Fruit fly (Drosophila melanogaster) whole organism, prepupa: Measurements from ENCODE around the gene CG32638.
A peak's percentile ranks its signal among the peaks of the same experiment; 100 is the strongest.

Experiments
- Blimp-1 ChIP-seq: fragments of 200-800 bp; sonication (Bioruptor generic); optimal IDR thresholded peaks from 3 replicates; lab custom pipeline; 2017; ENCODE audit warnings: missing biosample characterization, missing genetic modification characterization, mild to moderate bottlenecking, moderate library complexity, missing genetic modification reagents
- CG10631 ChIP-seq: fragments of 200-800 bp; sonication (Bioruptor generic); optimal IDR thresholded peaks from 2 replicates; lab custom pipeline; 2016; ENCODE audit warnings: missing biosample characterization, missing genetic modification characterization
- CG10669 ChIP-seq: fragments of 200-800 bp; sonication (Bioruptor generic); optimal IDR thresholded peaks from 3 replicates; lab custom pipeline; 2018; ENCODE audit warnings: missing biosample characterization, mild to moderate bottlenecking, missing genetic modification characterization, moderate library complexity
- CG11294 ChIP-seq: fragments of 200-800 bp; sonication (Bioruptor generic); IDR thresholded peaks from 2 replicates; pipeline ENCODE4 v1.3.6; 2022; ENCODE audit warnings: missing biosample characterization, missing genetic modification characterization
- CG11762 ChIP-seq: fragments of 200-800 bp; sonication (Bioruptor generic); optimal IDR thresholded peaks from 3 replicates; lab custom pipeline; 2016; ENCODE audit warnings: missing biosample characterization, missing genetic modification characterization; ENCODE audit not compliant: insufficient read depth
- CG15336 ChIP-seq: fragments of 200-800 bp; sonication (Bioruptor generic); IDR thresholded peaks from 2 replicates; pipeline ENCODE4 v1.3.6; 2022; ENCODE audit warnings: missing biosample characterization, missing genetic modification characterization
- CG1621 ChIP-seq: fragments of 200-800 bp; sonication (Bioruptor generic); optimal IDR thresholded peaks from 3 replicates; lab custom pipeline; 2018; ENCODE audit warnings: missing biosample characterization, mild to moderate bottlenecking, missing genetic modification characterization
- CG16779 ChIP-seq: fragments of 200-800 bp; sonication (Bioruptor generic); optimal IDR thresholded peaks from 3 replicates; lab custom pipeline; 2017; ENCODE audit warnings: missing biosample characterization, mild to moderate bottlenecking, missing genetic modification characterization
- CG32006 ChIP-seq: fragments of 200-800 bp; sonication (Bioruptor generic); optimal IDR thresholded peaks from 3 replicates; lab custom pipeline; 2017; ENCODE audit warnings: missing biosample characterization, mild to moderate bottlenecking, missing genetic modification characterization
- CG3919 ChIP-seq: fragments of 200-800 bp; sonication (Bioruptor generic); optimal IDR thresholded peaks from 3 replicates; lab custom pipeline; 2016; ENCODE audit warnings: missing biosample characterization, missing genetic modification characterization
- CG4318 ChIP-seq: fragments of 200-800 bp; sonication (Bioruptor generic); optimal IDR thresholded peaks from 3 replicates; lab custom pipeline; 2017; ENCODE audit warnings: missing biosample characterization, mild to moderate bottlenecking, missing genetic modification characterization
- CG6163 ChIP-seq: fragments of 200-800 bp; sonication (Bioruptor generic); IDR thresholded peaks from 3 replicates; pipeline ENCODE4 v1.3.6; 2022; ENCODE audit warnings: missing biosample characterization, missing genetic modification characterization
- CG6276 ChIP-seq: fragments of 200-800 bp; sonication (Bioruptor generic); optimal IDR thresholded peaks from 2 replicates; lab custom pipeline; 2017; ENCODE audit warnings: missing biosample characterization, mild to moderate bottlenecking, missing genetic modification characterization
- CG6792 ChIP-seq: fragments of 200-800 bp; sonication (Bioruptor generic); optimal IDR thresholded peaks from 3 replicates; lab custom pipeline; 2016; ENCODE audit warnings: missing biosample characterization, missing genetic modification characterization
- CG6808 ChIP-seq: fragments of 200-800 bp; sonication (Bioruptor generic); optimal IDR thresholded peaks from 3 replicates; lab custom pipeline; 2017; ENCODE audit warnings: missing biosample characterization, missing genetic modification characterization, mild to moderate bottlenecking, moderate library complexity, missing genetic modification reagents
- CG6854 ChIP-seq: fragments of 200-800 bp; sonication (Bioruptor generic); optimal IDR thresholded peaks from 2 replicates; lab custom pipeline; 2017; ENCODE audit warnings: missing biosample characterization, mild to moderate bottlenecking, missing genetic modification characterization
- CG8119 ChIP-seq: fragments of 200-800 bp; sonication (Bioruptor generic); IDR thresholded peaks from 3 replicates; pipeline ENCODE4 v1.3.6; 2022; ENCODE audit warnings: missing biosample characterization, missing genetic modification characterization
- CG8319 ChIP-seq: fragments of 200-800 bp; sonication (Bioruptor generic); optimal IDR thresholded peaks from 3 replicates; lab custom pipeline; 2016; ENCODE audit warnings: missing biosample characterization, missing genetic modification characterization
- CG9139 ChIP-seq: fragments of 200-800 bp; sonication (Bioruptor generic); optimal IDR thresholded peaks from 3 replicates; lab custom pipeline; 2017; ENCODE audit warnings: missing biosample characterization, mild to moderate bottlenecking, missing genetic modification characterization
- Eip75B ChIP-seq: fragments of 200-800 bp; sonication (Bioruptor generic); optimal IDR thresholded peaks from 3 replicates; lab custom pipeline; 2016; ENCODE audit warnings: missing biosample characterization, missing genetic modification characterization
- Eip78C ChIP-seq: fragments of 200-800 bp; sonication (Bioruptor generic); peaks from one replicate; lab custom pipeline; 2016; ENCODE audit warnings: missing biosample characterization, missing genetic modification characterization
- Eip93F ChIP-seq: fragments of 200-800 bp; sonication (Bioruptor generic); optimal IDR thresholded peaks from 2 replicates; lab custom pipeline; 2016; ENCODE audit warnings: missing biosample characterization, mild to moderate bottlenecking, missing genetic modification characterization
- Ets21C ChIP-seq: fragments of 200-800 bp; sonication (Bioruptor generic); optimal IDR thresholded peaks from 3 replicates; lab custom pipeline; 2016; ENCODE audit warnings: missing biosample characterization, missing genetic modification characterization
- Ets96B ChIP-seq: fragments of 200-800 bp; optimal IDR thresholded peaks from 2 replicates; lab custom pipeline; 2019; ENCODE audit warnings: missing biosample characterization, mild to moderate bottlenecking, missing genetic modification characterization, moderate library complexity
- Gug ChIP-seq: fragments of 200-800 bp; sonication (Bioruptor generic); IDR thresholded peaks from 2 replicates; pipeline ENCODE4 v1.3.6; 2022; ENCODE audit warnings: missing biosample characterization, missing genetic modification characterization
- Lpt ChIP-seq: fragments of 200-800 bp; sonication (Bioruptor generic); optimal IDR thresholded peaks from 3 replicates; lab custom pipeline; 2016; ENCODE audit warnings: missing biosample characterization, missing genetic modification characterization
- OdsH ChIP-seq: fragments of 200-800 bp; sonication (Bioruptor generic); optimal IDR thresholded peaks from 3 replicates; lab custom pipeline; 2016; ENCODE audit warnings: missing biosample characterization, missing genetic modification characterization
- Sox102F ChIP-seq: fragments of 200-800 bp; sonication (Bioruptor generic); optimal IDR thresholded peaks from 2 replicates; lab custom pipeline; 2016; ENCODE audit warnings: missing biosample characterization, mild to moderate bottlenecking, missing genetic modification characterization
- Sox15 ChIP-seq: fragments of 200-800 bp; sonication (Bioruptor generic); optimal IDR thresholded peaks from 3 replicates; lab custom pipeline; 2016; ENCODE audit warnings: missing biosample characterization, missing genetic modification characterization
- achi ChIP-seq: fragments of 200-800 bp; sonication (Bioruptor generic); optimal IDR thresholded peaks from 3 replicates; lab custom pipeline; 2016; ENCODE audit warnings: missing biosample characterization, missing genetic modification characterization
- acj6 ChIP-seq: fragments of 200-800 bp; sonication (Bioruptor generic); optimal IDR thresholded peaks from 3 replicates; lab custom pipeline; 2016; ENCODE audit warnings: missing biosample characterization, missing genetic modification characterization
- dac ChIP-seq: fragments of 200-800 bp; sonication (Bioruptor generic); optimal IDR thresholded peaks from 2 replicates; lab custom pipeline; 2017; ENCODE audit warnings: missing biosample characterization, mild to moderate bottlenecking, missing genetic modification characterization
- dsx ChIP-seq: fragments of 200-800 bp; optimal IDR thresholded peaks from 3 replicates; lab custom pipeline; 2019; ENCODE audit warnings: missing biosample characterization, mild to moderate bottlenecking, missing genetic modification characterization, moderate library complexity; ENCODE audit not compliant: poor library complexity, severe bottlenecking
- eg ChIP-seq: fragments of 200-800 bp; sonication (Bioruptor generic); IDR thresholded peaks from 3 replicates; pipeline ENCODE4 v1.3.6; 2022; ENCODE audit warnings: missing biosample characterization, missing genetic modification characterization
- esn ChIP-seq: fragments of 200-800 bp; sonication (Bioruptor generic); optimal IDR thresholded peaks from 2 replicates; lab custom pipeline; 2016; ENCODE audit warnings: missing biosample characterization, mild to moderate bottlenecking, missing genetic modification characterization, moderate library complexity
- fd59A ChIP-seq: fragments of 200-800 bp; sonication (Bioruptor generic); optimal IDR thresholded peaks from 2 replicates; lab custom pipeline; 2017; ENCODE audit warnings: missing biosample characterization, mild to moderate bottlenecking, missing genetic modification characterization, missing genetic modification reagents
- fkh ChIP-seq: fragments of 200-800 bp; sonication (Bioruptor generic); optimal IDR thresholded peaks from 3 replicates; lab custom pipeline; 2017; ENCODE audit warnings: missing biosample characterization, mild to moderate bottlenecking, missing genetic modification characterization, moderate library complexity
- lz ChIP-seq: fragments of 200-800 bp; sonication (Bioruptor generic); optimal IDR thresholded peaks from 3 replicates; lab custom pipeline; 2016; ENCODE audit warnings: missing biosample characterization, missing genetic modification characterization
- pdm3 ChIP-seq: fragments of 200-800 bp; sonication (Bioruptor generic); optimal IDR thresholded peaks from 3 replicates; lab custom pipeline; 2016; ENCODE audit warnings: missing biosample characterization, missing genetic modification characterization
- salr ChIP-seq, 2 experiments: fragments of 200-800 bp; sonication (Bioruptor generic); optimal IDR thresholded peaks; 3 replicates each; lab custom pipeline; 2016 to 2018; ENCODE audit warnings: missing biosample characterization in 2 of 2, missing genetic modification characterization in 2 of 2, mild to moderate bottlenecking in 1 of 2
- spab ChIP-seq: fragments of 200-800 bp; sonication (Bioruptor generic); optimal IDR thresholded peaks from 2 replicates; lab custom pipeline; 2017; ENCODE audit warnings: missing biosample characterization, mild to moderate bottlenecking, missing genetic modification characterization, missing genetic modification reagents
- ss ChIP-seq, 2 experiments: fragments of 200-800 bp; sonication (Bioruptor generic); optimal IDR thresholded peaks; 2 replicates in 1 of 2; 3 replicates in 1 of 2; lab custom pipeline; 2017 to 2018; ENCODE audit warnings: mild to moderate bottlenecking in 2 of 2, missing biosample characterization in 2 of 2, missing genetic modification characterization in 2 of 2, moderate library complexity in 1 of 2
- vri ChIP-seq: fragments of 200-800 bp; sonication (Bioruptor generic); optimal IDR thresholded peaks from 3 replicates; lab custom pipeline; 2016; ENCODE audit warnings: missing biosample characterization, mild to moderate bottlenecking, missing genetic modification characterization

CG32638 gene

DNA sequence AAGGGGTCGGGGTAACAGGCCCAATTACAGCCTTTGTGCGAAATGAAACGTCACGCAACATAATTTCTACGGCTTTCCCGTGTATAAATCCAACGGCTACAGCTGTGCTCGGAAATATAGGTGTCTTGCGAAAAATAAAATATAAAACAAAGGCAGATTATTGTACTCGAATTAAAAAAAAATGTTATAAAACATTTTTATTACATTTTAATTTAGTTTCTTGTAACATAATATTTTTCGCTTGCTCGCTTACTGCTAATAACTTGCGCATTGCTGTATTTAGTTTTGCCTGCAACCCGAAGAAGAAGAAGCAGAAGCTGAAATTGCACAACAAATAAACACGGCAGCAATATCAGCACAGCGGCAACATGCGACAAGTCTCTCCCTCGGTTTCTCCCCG, 14.5 kb upstream of the CG32638 start (continued):
- peak; percentile 63 for TF ChIP-seq Sox102F (GFP tag; lab: Kevin White, UChicago)
- TF ChIP-seq acj6 = peak; percentile 76
- TF ChIP-seq pdm3 (GFP tag; lab: Kevin White, UChicago) = peak; percentile 81
- peak; percentile 34 for TF ChIP-seq CG8319 (GFP tag; lab: Kevin White, UChicago)
- peak; percentile 60 for TF ChIP-seq CG16779 (tag; lab: Kevin White, UChicago)
- TF ChIP-seq dac (GFP tag; lab: Kevin White, UChicago) = peak; percentile 64
- peak; percentile 71 for TF ChIP-seq Eip75B
- TF ChIP-seq fd59A (GFP tag; lab: Kevin White, UChicago) = peak; percentile 61
- TF ChIP-seq CG32006 (GFP tag; lab: Kevin White, UChicago) = peak; percentile 89
- peak; percentile 16 for TF ChIP-seq Blimp-1
- TF ChIP-seq Sox15 (GFP tag; lab: Kevin White, UChicago) = peak; percentile 30

DNA sequence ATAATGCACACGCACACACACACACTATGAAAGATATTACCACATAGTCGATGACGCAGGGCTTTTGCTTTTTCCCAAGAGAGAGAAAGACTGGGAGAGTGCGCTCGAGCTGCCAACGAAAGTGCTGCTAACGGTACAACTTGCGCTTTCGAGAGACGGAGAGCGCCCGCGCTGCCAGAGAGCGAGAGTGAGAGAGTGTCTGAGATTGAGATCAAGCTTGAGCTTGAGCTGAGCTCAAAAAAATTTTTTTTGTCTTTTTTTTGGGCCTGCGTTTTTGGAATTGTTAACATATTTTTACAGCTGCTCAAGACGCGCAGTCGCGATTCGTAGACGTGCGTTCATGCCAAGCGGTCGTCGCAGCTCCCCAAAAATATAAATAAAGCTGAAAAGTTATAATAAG, 10.3 kb upstream of the CG32638 start, which contains the start of gene CG32645:
CG32645 (plus strand) TSS at position 313 of the 400 bp plus-strand sequence.
- no peak for TF ChIP-seq CG9139 (GFP tag; lab: Kevin White, UChicago)
- TF ChIP-seq Ets96B (tag; lab: Kevin White, UChicago) = no peak
- TF ChIP-seq Blimp-1 = peak; percentile 98
- peak; percentile 42; the same call in 2 of the 3 replicates for TF ChIP-seq CG8119
- TF ChIP-seq CG16779 (tag; lab: Kevin White, UChicago) = no peak
- no peak for TF ChIP-seq OdsH (GFP tag; lab: Kevin White, UChicago)
- no peak for TF ChIP-seq esn (GFP tag; lab: Kevin White, UChicago)
- peak; percentile 51; the same call in 1 of the 3 replicates for TF ChIP-seq eg (GFP tag; lab: Robert Waterston, UW)
- TF ChIP-seq CG6808 (GFP tag; lab: Kevin White, UChicago) = no peak
- peak; percentile 11 for TF ChIP-seq CG3919 (GFP tag; lab: Kevin White, UChicago)
- TF ChIP-seq Eip78C = peak; percentile 51
- TF ChIP-seq CG6163 (GFP tag; lab: Robert Waterston, UW) = 0 out of 3 replicates have a peak, but pooled peaks have one; percentile 30
- TF ChIP-seq CG15336 (GFP tag; lab: Robert Waterston, UW) = peak; percentile 38; the same call in 1 of the 2 replicates
- TF ChIP-seq Lpt (GFP tag; lab: Kevin White, UChicago) = peak; percentile 0
- TF ChIP-seq salr (GFP tag; optimal IDR thresholded peaks at IDR 0.05; lab: Kevin White, UChicago) = no peak
- no peak for TF ChIP-seq CG10669 (GFP tag; lab: Kevin White, UChicago)
- TF ChIP-seq CG11762 (GFP tag; lab: Kevin White, UChicago) = no peak
- peak; percentile 48 for TF ChIP-seq CG6276
- peak; percentile 82 for TF ChIP-seq CG6854 (GFP tag; lab: Kevin White, UChicago)
- peak; percentile 63 for TF ChIP-seq vri

DNA sequence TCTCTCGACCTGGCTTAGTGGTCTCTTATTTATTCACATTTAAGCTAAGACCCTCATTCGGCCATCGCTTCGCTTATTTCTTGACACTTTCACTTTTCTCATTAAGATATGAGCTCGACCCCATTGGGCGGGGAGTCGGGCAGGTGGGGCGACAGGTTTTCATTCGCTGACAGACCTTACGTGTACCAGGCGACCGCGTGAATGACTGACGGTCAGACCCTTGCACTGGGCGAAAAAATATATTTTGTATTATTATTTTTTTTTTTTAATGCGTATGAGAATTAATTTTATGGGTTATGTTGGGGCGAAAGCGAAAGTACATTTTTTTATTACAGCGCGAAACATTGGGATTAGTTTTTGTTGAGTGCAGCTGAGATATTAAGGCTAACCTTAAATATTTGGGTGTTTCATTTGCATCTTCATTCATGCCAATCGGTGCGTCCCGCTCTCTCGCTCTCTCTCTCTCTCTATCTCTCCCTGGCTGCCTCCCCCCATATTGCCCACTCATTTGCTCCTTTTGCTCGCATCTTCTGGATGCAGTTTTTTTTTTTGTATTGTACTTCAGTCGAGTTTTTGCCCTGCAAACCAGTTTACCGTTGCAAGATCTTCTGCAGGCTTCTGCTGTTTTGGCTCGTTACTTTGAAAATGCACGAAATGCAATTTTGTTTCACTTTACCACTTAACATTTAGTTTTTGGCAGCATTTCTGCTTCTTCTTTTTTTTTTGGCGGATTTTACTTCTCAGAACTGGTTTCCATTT, 8.5 kb upstream of the CG32638 start:
- TF ChIP-seq Eip75B = peak; percentile 85
- peak; percentile 49 for TF ChIP-seq CG10631
- peak; percentile 86 for TF ChIP-seq CG6163 (GFP tag; lab: Robert Waterston, UW)
- TF ChIP-seq CG3919 (GFP tag; lab: Kevin White, UChicago) = peak; percentile 63
- TF ChIP-seq fkh (GFP tag; lab: Kevin White, UChicago) = no peak
- TF ChIP-seq CG32006 (GFP tag; lab: Kevin White, UChicago) = peak; percentile 49
- TF ChIP-seq CG6792 (GFP tag; lab: Kevin White, UChicago) = peak; percentile 62
- peak; percentile 65; the same call in 2 of the 3 replicates for TF ChIP-seq CG8119
- 0 out of 2 replicates have a peak, but pooled peaks have one; percentile 16 for TF ChIP-seq Gug (GFP tag; lab: Robert Waterston, UW)
- TF ChIP-seq spab = peak; percentile 8
- peak; percentile 3 for TF ChIP-seq CG6854 (GFP tag; lab: Kevin White, UChicago)
- TF ChIP-seq lz (GFP tag; lab: Kevin White, UChicago) = peak; percentile 86
- 0 out of 2 replicates have a peak, but pooled peaks have one; percentile 8 for TF ChIP-seq CG11294 (GFP tag; lab: Robert Waterston, UW)
- TF ChIP-seq achi (GFP tag; lab: Kevin White, UChicago) = peak; percentile 48
- TF ChIP-seq Ets21C (GFP tag; lab: Kevin White, UChicago) = peak; percentile 10
- TF ChIP-seq eg (GFP tag; lab: Robert Waterston, UW) = no peak; the same call in 2 of the 3 replicates
- peak; percentile 83 for TF ChIP-seq Eip93F (GFP tag; lab: Kevin White, UChicago)
- peak; percentile 70 for TF ChIP-seq esn (GFP tag; lab: Kevin White, UChicago)
- peak; percentile 52 for TF ChIP-seq CG16779 (tag; lab: Kevin White, UChicago)
- peak; percentile 26 for TF ChIP-seq CG1621 (tag; lab: Kevin White, UChicago)
- TF ChIP-seq dsx (GFP tag; lab: Kevin White, UChicago) = peak; percentile 45
- no peak for TF ChIP-seq CG4318 (GFP tag; lab: Kevin White, UChicago)
- TF ChIP-seq CG11762 (GFP tag; lab: Kevin White, UChicago) = peak; percentile 29
- TF ChIP-seq ss (GFP tag; optimal IDR thresholded peaks at IDR 0.05; lab: Kevin White, UChicago) = peak; percentile 78 to 83
- TF ChIP-seq Lpt (GFP tag; lab: Kevin White, UChicago) = no peak
- peak; percentile 95 for TF ChIP-seq Eip78C
